Worm (Caenorhabditis elegans) whole organism, L4/young adult: ENCODE data around the gene nspc-16.
A peak's percentile ranks its signal among the peaks of the same experiment; 100 is the strongest.

Experiments
- W03F9.2 ChIP-seq: fragments of 150-350 bp; optimal IDR thresholded peaks from 2 replicates; lab custom pipeline; 2014; ENCODE audit warnings: missing biosample characterization, missing genetic modification characterization
- dao-5 ChIP-seq: sonication (generic microtip); optimal IDR thresholded peaks from 2 replicates; lab custom pipeline; 2016; ENCODE audit warnings: missing genotype, missing genetic modification characterization, moderate library complexity, missing compliant biosample characterization
- him-1 ChIP-seq: sonication (generic microtip); optimal IDR thresholded peaks from 2 replicates; lab custom pipeline; 2016; ENCODE audit warnings: missing genotype, missing genetic modification reagents, missing genetic modification characterization, missing compliant biosample characterization

DNA sequence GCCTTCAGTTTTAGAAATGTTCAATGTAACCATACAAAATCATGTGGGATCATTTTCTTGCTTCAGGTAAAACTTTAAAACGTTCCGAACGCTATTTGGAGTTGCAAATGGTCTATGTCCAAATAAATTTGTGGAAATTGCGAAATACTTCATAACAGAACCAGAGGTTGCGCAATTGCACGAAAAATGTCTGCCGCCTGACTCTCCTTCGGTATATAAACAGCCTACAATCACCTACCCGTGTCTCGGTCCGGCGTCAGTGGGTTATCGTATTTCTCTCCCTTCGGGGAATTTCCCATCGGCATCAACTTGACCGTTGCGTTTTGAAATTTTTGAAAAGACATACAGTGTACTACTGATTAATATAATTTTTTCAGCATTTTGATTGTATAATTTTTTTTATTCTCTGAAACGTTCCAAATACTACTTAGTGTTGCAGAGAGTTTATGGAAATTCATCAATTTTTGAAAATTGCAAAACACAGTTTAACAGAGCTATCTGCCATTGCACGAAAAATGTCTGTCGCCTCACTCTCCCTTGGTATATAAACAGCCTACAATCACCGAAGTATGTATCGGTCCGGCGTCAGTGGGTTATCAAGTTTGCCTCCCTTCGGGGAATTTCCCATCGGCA lies 46.6 kb upstream of the nspc-16 start:
- TF ChIP-seq him-1 (no peak), dao-5 (peak; percentile 4), W03F9.2 (tag; lab: Kevin White, UChicago) (peak; percentile 20)
